Fruit fly (Drosophila melanogaster) whole organism, embryonic: ENCODE data around the gene CG14022.

Experiments
- Aef1 ChIP-seq: fragments of 200-800 bp; sonication (Bioruptor generic); IDR thresholded peaks from 3 replicates; pipeline ENCODE4 v1.3.6; 2022; ENCODE audit warnings: missing biosample characterization, missing genetic modification characterization
- Antp ChIP-seq: fragments of 200-800 bp; sonication (Bioruptor generic); optimal IDR thresholded peaks from 3 replicates; lab custom pipeline; 2016; ENCODE audit warnings: missing biosample characterization, missing genetic modification characterization
- B-H1 ChIP-seq: fragments of 200-800 bp; sonication (Bioruptor generic); IDR thresholded peaks from 3 replicates; pipeline ENCODE4 v1.3.6; 2022; ENCODE audit warnings: missing biosample characterization, missing genetic modification characterization
- Bgb ChIP-seq: fragments of 200-800 bp; sonication (Bioruptor generic); IDR thresholded peaks from 2 replicates; pipeline ENCODE4 v1.3.6; 2022; ENCODE audit warnings: missing biosample characterization, missing genetic modification characterization; ENCODE audit not compliant: partially characterized antibody
- CG10147 ChIP-seq: fragments of 200-800 bp; sonication (Bioruptor generic); optimal IDR thresholded peaks from 2 replicates; lab custom pipeline; 2019; ENCODE audit warnings: missing biosample characterization, mild to moderate bottlenecking, missing genetic modification characterization, moderate library complexity
- CG10209 ChIP-seq: fragments of 200-800 bp; sonication (Bioruptor generic); optimal IDR thresholded peaks from 3 replicates; lab custom pipeline; 2017; ENCODE audit warnings: missing biosample characterization, mild to moderate bottlenecking, missing genetic modification characterization, missing genetic modification reagents
- CG10462 ChIP-seq: fragments of 200-800 bp; sonication (Bioruptor generic); optimal IDR thresholded peaks from 2 replicates; lab custom pipeline; 2016; ENCODE audit warnings: missing biosample characterization, missing genetic modification characterization
- CG10543 ChIP-seq: fragments of 200-800 bp; sonication (Bioruptor generic); optimal IDR thresholded peaks from 3 replicates; lab custom pipeline; 2017; ENCODE audit warnings: missing biosample characterization, mild to moderate bottlenecking, missing genetic modification characterization, moderate library complexity
- CG10654 ChIP-seq: fragments of 200-800 bp; sonication (Bioruptor generic); optimal IDR thresholded peaks from 2 replicates; lab custom pipeline; 2016; ENCODE audit warnings: missing biosample characterization, missing genetic modification characterization
- CG11723 ChIP-seq: fragments of 200-800 bp; sonication (Bioruptor generic); optimal IDR thresholded peaks from 2 replicates; lab custom pipeline; 2017; ENCODE audit warnings: missing biosample characterization, mild to moderate bottlenecking, missing genetic modification characterization
- CG13296 ChIP-seq: fragments of 200-800 bp; sonication (Bioruptor generic); optimal IDR thresholded peaks from 3 replicates; lab custom pipeline; 2018; ENCODE audit warnings: missing biosample characterization, mild to moderate bottlenecking, missing genetic modification characterization
- CG13424 ChIP-seq: fragments of 200-800 bp; sonication (Bioruptor generic); optimal IDR thresholded peaks from 2 replicates; lab custom pipeline; 2019; ENCODE audit warnings: missing biosample characterization, mild to moderate bottlenecking, missing genetic modification characterization, moderate library complexity
- CG15479 ChIP-seq: fragments of 200-800 bp; sonication (Bioruptor generic); optimal IDR thresholded peaks from 3 replicates; lab custom pipeline; 2019; ENCODE audit warnings: missing biosample characterization, mild to moderate bottlenecking, missing genetic modification characterization, moderate library complexity
- CG17359 ChIP-seq: fragments of 200-800 bp; sonication (Bioruptor generic); optimal IDR thresholded peaks from 3 replicates; lab custom pipeline; 2018; ENCODE audit warnings: missing biosample characterization, mild to moderate bottlenecking, missing genetic modification characterization, moderate library complexity
- CG2120 ChIP-seq: fragments of 200-800 bp; sonication (Bioruptor generic); optimal IDR thresholded peaks from 3 replicates; lab custom pipeline; 2016; ENCODE audit warnings: missing biosample characterization, missing genetic modification characterization
- CG2202 ChIP-seq: fragments of 200-800 bp; sonication (Bioruptor generic); optimal IDR thresholded peaks from 2 replicates; lab custom pipeline; 2018; ENCODE audit warnings: missing biosample characterization, mild to moderate bottlenecking, missing genetic modification characterization
- CG2678 ChIP-seq: fragments of 200-800 bp; sonication (Bioruptor generic); optimal IDR thresholded peaks from 3 replicates; lab custom pipeline; 2019; ENCODE audit warnings: missing biosample characterization, mild to moderate bottlenecking, missing genetic modification characterization, moderate library complexity
- CG3065 ChIP-seq: fragments of 200-800 bp; sonication (Bioruptor generic); optimal IDR thresholded peaks from 2 replicates; lab custom pipeline; 2016; ENCODE audit warnings: missing biosample characterization, missing genetic modification characterization
- CG42726 ChIP-seq: fragments of 200-800 bp; sonication (Bioruptor generic); IDR thresholded peaks from 2 replicates; pipeline ENCODE4 v1.3.6; 2022; ENCODE audit warnings: missing biosample characterization, missing genetic modification characterization; ENCODE audit not compliant: partially characterized antibody
- CG4854 ChIP-seq: fragments of 200-800 bp; sonication (Bioruptor generic); optimal IDR thresholded peaks from 2 replicates; lab custom pipeline; 2016; ENCODE audit warnings: missing biosample characterization, missing genetic modification characterization, inconsistent platforms
- CG6654 ChIP-seq: fragments of 200-800 bp; sonication (Bioruptor generic); optimal IDR thresholded peaks from 2 replicates; lab custom pipeline; 2017; ENCODE audit warnings: missing biosample characterization, mild to moderate bottlenecking, missing genetic modification characterization
- CG7987 ChIP-seq: fragments of 200-800 bp; sonication (Bioruptor generic); optimal IDR thresholded peaks from 2 replicates; lab custom pipeline; 2018; ENCODE audit warnings: missing biosample characterization, mild to moderate bottlenecking, missing genetic modification characterization, moderate library complexity
- Dip2 ChIP-seq: fragments of 200-800 bp; sonication (Bioruptor generic); IDR thresholded peaks from 2 replicates; pipeline ENCODE4 v1.3.6; 2022; ENCODE audit warnings: missing biosample characterization, missing genetic modification characterization
- Ets65A ChIP-seq: fragments of 200-800 bp; sonication (Bioruptor generic); peaks from one replicate; lab custom pipeline; 2016; ENCODE audit warnings: missing biosample characterization, missing genetic modification characterization
- HLH54F ChIP-seq: fragments of 200-800 bp; sonication (Bioruptor generic); optimal IDR thresholded peaks from 3 replicates; lab custom pipeline; 2016; ENCODE audit warnings: missing biosample characterization, missing genetic modification characterization
- HLHmδ ChIP-seq: fragments of 200-800 bp; sonication (Bioruptor generic); optimal IDR thresholded peaks from 2 replicates; lab custom pipeline; 2018; ENCODE audit warnings: missing biosample characterization, mild to moderate bottlenecking, missing genetic modification characterization, moderate library complexity
- Hand ChIP-seq: fragments of 200-800 bp; sonication (Bioruptor generic); optimal IDR thresholded peaks from 2 replicates; lab custom pipeline; 2017; ENCODE audit warnings: mild to moderate bottlenecking, missing biosample characterization, missing genetic modification reagents, missing genetic modification characterization
- Jarid2 ChIP-seq: fragments of 200-800 bp; sonication (Bioruptor generic); optimal IDR thresholded peaks from 3 replicates; lab custom pipeline; 2017; ENCODE audit warnings: mild to moderate bottlenecking, missing biosample characterization, missing genetic modification reagents, missing genetic modification characterization
- Mes4 ChIP-seq: fragments of 200-800 bp; sonication (Bioruptor generic); optimal IDR thresholded peaks from 2 replicates; lab custom pipeline; 2016; ENCODE audit warnings: missing biosample characterization, missing genetic modification characterization
- Pdp1 ChIP-seq, 2 experiments: fragments of 200-800 bp; sonication (Bioruptor generic); optimal IDR thresholded peaks; 3 replicates each; lab custom pipeline; 2016; ENCODE audit warnings: missing biosample characterization in 2 of 2, missing genetic modification characterization in 2 of 2, mild to moderate bottlenecking in 1 of 2, moderate library complexity in 1 of 2
- Vsx1 ChIP-seq: fragments of 200-800 bp; sonication (Bioruptor generic); optimal IDR thresholded peaks from 2 replicates; lab custom pipeline; 2017; ENCODE audit warnings: missing biosample characterization, mild to moderate bottlenecking, missing genetic modification characterization, missing genetic modification reagents
- ac ChIP-seq: fragments of 200-800 bp; sonication (Bioruptor generic); optimal IDR thresholded peaks from 3 replicates; lab custom pipeline; 2017; ENCODE audit warnings: missing biosample characterization, mild to moderate bottlenecking, missing genetic modification characterization
- danr ChIP-seq: fragments of 200-800 bp; sonication (Bioruptor generic); IDR thresholded peaks from 2 replicates; pipeline ENCODE4 v1.3.6; 2022; ENCODE audit warnings: missing biosample characterization, missing genetic modification characterization
- esg ChIP-seq: fragments of 200-800 bp; sonication (Bioruptor generic); conservative IDR thresholded peaks from 2 replicates; pipeline ENCODE4 v1.3.6; 2022; ENCODE audit warnings: missing biosample characterization, missing genetic modification characterization
- fd102C ChIP-seq: fragments of 200-800 bp; sonication (Bioruptor generic); optimal IDR thresholded peaks from 2 replicates; lab custom pipeline; 2018; ENCODE audit warnings: missing biosample characterization, mild to moderate bottlenecking, missing genetic modification characterization, moderate library complexity
- fd96Cb ChIP-seq: fragments of 200-800 bp; sonication (Bioruptor generic); optimal IDR thresholded peaks from 2 replicates; lab custom pipeline; 2018; ENCODE audit warnings: missing biosample characterization, mild to moderate bottlenecking, missing genetic modification characterization, moderate library complexity
- hb ChIP-seq: fragments of 200-800 bp; sonication (Bioruptor generic); IDR thresholded peaks from 3 replicates; pipeline ENCODE4 v1.3.6; 2022; ENCODE audit warnings: missing biosample characterization, missing genetic modification characterization; ENCODE audit not compliant: partially characterized antibody
- insv ChIP-seq, 2 experiments: fragments of 200-800 bp; sonication (Bioruptor generic); optimal IDR thresholded peaks; 3 replicates each; lab custom pipeline; 2016 to 2018; ENCODE audit warnings: missing biosample characterization in 2 of 2, missing genetic modification characterization in 2 of 2
- kni ChIP-seq: fragments of 200-800 bp; sonication (Bioruptor generic); optimal IDR thresholded peaks from 3 replicates; lab custom pipeline; 2017; ENCODE audit warnings: mild to moderate bottlenecking, missing biosample characterization, missing genetic modification reagents, missing genetic modification characterization
- lbe ChIP-seq: fragments of 200-800 bp; sonication (Bioruptor generic); optimal IDR thresholded peaks from 2 replicates; lab custom pipeline; 2016; ENCODE audit warnings: missing biosample characterization, mild to moderate bottlenecking, missing genetic modification characterization
- org-1 ChIP-seq: fragments of 200-800 bp; sonication (Bioruptor generic); optimal IDR thresholded peaks from 2 replicates; lab custom pipeline; 2017; ENCODE audit warnings: missing biosample characterization, missing genetic modification characterization
- row ChIP-seq: fragments of 200-800 bp; sonication (Bioruptor generic); IDR thresholded peaks from 3 replicates; pipeline ENCODE4 v1.3.6; 2022; ENCODE audit warnings: missing biosample characterization, missing genetic modification characterization
- sens ChIP-seq: fragments of 200-800 bp; sonication (Bioruptor generic); peaks from one replicate; lab custom pipeline; 2016; ENCODE audit warnings: missing biosample characterization, missing genetic modification characterization
- sob ChIP-seq: fragments of 200-800 bp; sonication (Bioruptor generic); IDR thresholded peaks from 2 replicates; pipeline ENCODE4 v1.3.6; 2022; ENCODE audit warnings: missing biosample characterization, missing genetic modification characterization
- sqz ChIP-seq: fragments of 200-800 bp; sonication (Bioruptor generic); optimal IDR thresholded peaks from 3 replicates; lab custom pipeline; 2018; ENCODE audit warnings: missing biosample characterization, mild to moderate bottlenecking, missing genetic modification characterization
- tio ChIP-seq: fragments of 200-800 bp; sonication (Bioruptor generic); optimal IDR thresholded peaks from 2 replicates; lab custom pipeline; 2017; ENCODE audit warnings: missing biosample characterization, missing genetic modification characterization, inconsistent platforms
- unpg ChIP-seq: fragments of 200-800 bp; sonication (Bioruptor generic); optimal IDR thresholded peaks from 3 replicates; lab custom pipeline; 2018; ENCODE audit warnings: missing biosample characterization, mild to moderate bottlenecking, missing genetic modification characterization, moderate library complexity
- vvl ChIP-seq: fragments of 200-800 bp; sonication (Bioruptor generic); IDR thresholded peaks from 2 replicates; pipeline ENCODE4 v1.3.6; 2022; ENCODE audit warnings: missing biosample characterization, missing genetic modification characterization
- zfh1 ChIP-seq: fragments of 200-800 bp; sonication (Bioruptor generic); IDR thresholded peaks from 3 replicates; pipeline ENCODE4 v1.3.6; 2022; ENCODE audit warnings: missing biosample characterization, missing genetic modification characterization

Gene CG14022

dm6 chr2L:5292977-5293513 lies 35.6 kb downstream of the CG14022 start (continued):
- TF ChIP-seq fd96Cb (tag; lab: Kevin White, UChicago) (peak; percentile 85), vvl (GFP tag; lab: Robert Waterston, UW) (peak; percentile 80), CG2202 (tag; lab: Kevin White, UChicago) (peak; percentile 76), CG42726 (GFP tag; lab: Robert Waterston, UW) (no peak), row (GFP tag; lab: Robert Waterston, UW) (peak; percentile 91), org-1 (GFP tag; lab: Kevin White, UChicago) (peak; percentile 62), kni (GFP tag; lab: Kevin White, UChicago) (peak; percentile 31), CG15479 (GFP tag; lab: Kevin White, UChicago) (peak; percentile 20), CG2678 (tag; lab: Kevin White, UChicago) (peak; percentile 82), unpg (GFP tag; lab: Kevin White, UChicago) (peak; percentile 85), insv (GFP tag; optimal IDR thresholded peaks at IDR 0.05; lab: Kevin White, UChicago) (peak in 1 of 2 experiments; percentile 71), Antp (peak; percentile 30), Pdp1 (GFP tag; optimal IDR thresholded peaks at IDR 0.05; lab: Kevin White, UChicago) (peak; percentile 24 to 45), Jarid2 (GFP tag; lab: Kevin White, UChicago) (no peak), sob (GFP tag; lab: Robert Waterston, UW) (peak; percentile 34; the same call in 1 of the 2 replicates), Ets65A (GFP tag; lab: Kevin White, UChicago) (peak; percentile 89), esg (peak; percentile 65), Mes4 (GFP tag; lab: Kevin White, UChicago) (peak; percentile 62), CG2120 (GFP tag; lab: Kevin White, UChicago) (peak; percentile 29), CG6654 (GFP tag; lab: Kevin White, UChicago) (peak; percentile 54), Bgb (no peak), Vsx1 (peak; percentile 62), HLH54F (GFP tag; lab: Kevin White, UChicago) (peak; percentile 13), B-H1 (GFP tag; lab: Robert Waterston, UW) (peak; percentile 46; the same call in 2 of the 3 replicates), CG10654 (GFP tag; lab: Kevin White, UChicago) (peak; percentile 45), hb (no peak), CG13424 (peak; percentile 83), tio (peak; percentile 68), sens (peak; percentile 98), HLHmδ (peak; percentile 35), CG7987 (GFP tag; lab: Kevin White, UChicago) (no peak), CG10209 (peak; percentile 64), CG17359 (tag; lab: Kevin White, UChicago) (peak; percentile 79), CG10147 (GFP tag; lab: Kevin White, UChicago) (no peak), Aef1 (peak; percentile 22; the same call in 1 of the 3 replicates), CG3065 (GFP tag; lab: Kevin White, UChicago) (no peak), CG11723 (GFP tag; lab: Kevin White, UChicago) (peak; percentile 62), ac (GFP tag; lab: Kevin White, UChicago) (peak; percentile 77), sqz (peak; percentile 62), CG13296 (GFP tag; lab: Kevin White, UChicago) (peak; percentile 42), Dip2 (GFP tag; lab: Robert Waterston, UW) (no peak), CG4854 (GFP tag; lab: Kevin White, UChicago) (peak; percentile 43), Hand (GFP tag; lab: Kevin White, UChicago) (peak; percentile 25), lbe (GFP tag; lab: Kevin White, UChicago) (peak; percentile 98), CG10543 (GFP tag; lab: Kevin White, UChicago) (no peak), fd102C (GFP tag; lab: Kevin White, UChicago) (peak; percentile 28), danr (GFP tag; lab: Robert Waterston, UW) (0 out of 2 replicates have a peak, but pooled peaks have one; percentile 11), CG10462 (GFP tag; lab: Kevin White, UChicago) (peak; percentile 74), zfh1 (GFP tag; lab: Robert Waterston, UW) (peak; percentile 82)
